Fruit fly (Drosophila melanogaster): Measurements from ENCODE around the gene Helz.
A peak's percentile ranks its signal among the peaks of the same experiment; 100 is the strongest.

- TF ChIP-seq kay (GFP tag; ENCODE audit: borderline replicate concordance): no peak
- TF ChIP-seq CG1620 (GFP tag; optimal IDR thresholded peaks at IDR 0.05): peak; percentile 54
- no peak for TF ChIP-seq CG5204 (GFP tag; optimal IDR thresholded peaks at IDR 0.05)
- no peak for TF ChIP-seq Clk (GFP tag; optimal IDR thresholded peaks at IDR 0.05)
- peak; percentile 38 for TF ChIP-seq Mnt (GFP tag; optimal IDR thresholded peaks at IDR 0.05)
- no peak for TF ChIP-seq tj (GFP tag; optimal IDR thresholded peaks at IDR 0.05)
- TF ChIP-seq pad (GFP tag; optimal IDR thresholded peaks at IDR 0.05): no peak
- peak; percentile 32 for TF ChIP-seq CG11617 (GFP tag; optimal IDR thresholded peaks at IDR 0.05)
- peak; percentile 65 for TF ChIP-seq bab1 (GFP tag; optimal IDR thresholded peaks at IDR 0.05)
- peak; percentile 70 for TF ChIP-seq CG12768 (GFP tag; optimal IDR thresholded peaks at IDR 0.05)
- peak; percentile 7 for TF ChIP-seq CG7101 (tag; optimal IDR thresholded peaks at IDR 0.05)
- peak; percentile 16 for TF ChIP-seq CG14711 (tag; optimal IDR thresholded peaks at IDR 0.05)
Observed at dm6 chr3L:14761837-14762785, 27.6 kb upstream of the Helz start, which contains the start of the genes Tsen34 and Mgat4a.

Measured in whole organism, adult.